Fruit fly (Drosophila melanogaster) Kc167 (cell line): ENCODE measurements around the gene CG12301.

Experiments used
- Myc ChIP-seq: fragments of >200 bp; optimal IDR thresholded peaks from 2 replicates; lab custom pipeline; 2017; ENCODE audit warnings: missing external identifiers
- Sin3A ChIP-seq: fragments of >200 bp; optimal IDR thresholded peaks from 2 replicates; lab custom pipeline; 2018; ENCODE audit warnings: missing external identifiers
- h ChIP-seq: fragments of >200 bp; optimal IDR thresholded peaks from 3 replicates; lab custom pipeline; 2018; ENCODE audit warnings: missing external identifiers
- insv ChIP-seq: fragments of >200 bp; optimal IDR thresholded peaks from 3 replicates; lab custom pipeline; 2018; ENCODE audit warnings: missing external identifiers
- psq ChIP-seq: fragments of >200 bp; optimal IDR thresholded peaks from 2 replicates; lab custom pipeline; 2017; ENCODE audit warnings: missing external identifiers
- ttk ChIP-seq: sonication (Bioruptor generic); optimal IDR thresholded peaks from 2 replicates; lab custom pipeline; 2017; ENCODE audit warnings: missing external identifiers

The CG12301 gene

DNA sequence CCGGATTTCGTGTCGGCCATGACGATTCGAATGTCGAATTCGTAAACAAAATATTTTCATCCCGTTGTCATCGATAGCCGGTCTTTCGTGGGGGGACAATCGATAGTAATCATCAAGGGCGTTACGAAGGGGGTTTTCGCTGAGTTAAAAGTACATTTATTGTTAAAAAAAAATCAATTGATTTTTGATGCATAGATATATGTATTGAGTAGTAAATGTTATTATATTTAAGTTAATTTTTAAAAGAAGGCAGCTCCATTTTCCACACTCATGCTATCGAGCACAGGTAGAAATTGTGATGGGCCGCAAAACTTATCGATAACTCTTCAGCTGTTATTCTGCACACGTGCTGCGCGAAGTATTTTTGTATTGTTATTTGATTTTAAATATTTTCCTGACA, at the start of gene CG12301, which contains the start of gene mrn:
Gene CG12301, plus strand, starts transcription at position 314 of the 400 bp plus-strand sequence.
Gene mrn, minus strand, starts transcription at position 51 of the 400 bp plus-strand sequence.
- TF ChIP-seq ttk (lab: Kevin White, UChicago), result no peak
- no peak for TF ChIP-seq Myc (lab: Kevin White, UChicago)
- TF ChIP-seq insv (lab: Kevin White, UChicago), result no peak
- TF ChIP-seq Sin3A (lab: Kevin White, UChicago), result no peak
- no peak for TF ChIP-seq h (lab: Kevin White, UChicago)
- no peak for TF ChIP-seq psq (lab: Kevin White, UChicago)

DNA sequence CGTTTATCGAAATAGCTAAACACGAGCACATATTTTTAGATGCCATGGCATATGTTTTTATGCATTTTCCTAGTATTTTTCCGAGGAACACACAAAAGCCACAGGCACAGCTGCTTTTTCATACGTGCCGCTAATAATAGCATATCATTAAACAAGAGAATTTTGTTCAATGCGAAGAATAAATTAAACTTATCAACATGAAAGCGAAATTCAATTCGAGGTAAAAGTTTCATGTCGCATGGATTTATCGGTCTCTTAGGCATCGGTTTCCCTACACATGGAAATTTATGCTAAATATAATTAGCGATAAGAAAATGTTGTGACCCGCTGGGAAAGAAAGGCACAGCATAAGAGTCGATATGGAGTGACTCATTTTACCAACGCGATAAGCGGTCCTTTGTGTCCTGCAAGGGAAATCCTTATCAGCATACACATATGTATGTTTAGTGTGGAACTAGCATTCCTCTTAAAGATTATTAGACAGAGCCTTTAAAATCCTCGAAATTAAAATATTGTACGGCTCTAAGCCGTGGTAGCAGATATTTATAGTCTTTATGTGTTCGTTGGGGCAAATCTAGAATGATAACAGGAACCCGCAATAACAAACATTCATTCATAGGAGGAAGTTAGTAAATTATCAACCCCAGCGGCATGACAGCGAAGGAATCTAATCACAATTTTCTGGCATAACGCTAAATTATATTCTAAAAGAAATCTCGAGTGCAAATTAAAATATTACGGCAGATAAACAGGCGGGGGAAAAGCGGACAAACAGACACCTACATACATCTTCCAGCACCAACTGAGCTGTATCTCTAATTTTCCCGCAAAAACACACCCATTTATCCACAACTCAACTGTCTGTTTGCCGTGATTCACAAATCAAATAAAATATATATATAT, 48.9 kb upstream of the CG12301 start, which contains the start of gene CG43248:
Gene CG43248, minus strand, starts transcription at position 51 of the 903 bp plus-strand sequence.
- no peak for TF ChIP-seq Myc (lab: Kevin White, UChicago)
- TF ChIP-seq ttk (lab: Kevin White, UChicago), result no peak
- TF ChIP-seq h (lab: Kevin White, UChicago), result no peak
- TF ChIP-seq Sin3A (lab: Kevin White, UChicago), result no peak
- TF ChIP-seq insv (lab: Kevin White, UChicago), result no peak
- no peak for TF ChIP-seq psq (lab: Kevin White, UChicago)

DNA sequence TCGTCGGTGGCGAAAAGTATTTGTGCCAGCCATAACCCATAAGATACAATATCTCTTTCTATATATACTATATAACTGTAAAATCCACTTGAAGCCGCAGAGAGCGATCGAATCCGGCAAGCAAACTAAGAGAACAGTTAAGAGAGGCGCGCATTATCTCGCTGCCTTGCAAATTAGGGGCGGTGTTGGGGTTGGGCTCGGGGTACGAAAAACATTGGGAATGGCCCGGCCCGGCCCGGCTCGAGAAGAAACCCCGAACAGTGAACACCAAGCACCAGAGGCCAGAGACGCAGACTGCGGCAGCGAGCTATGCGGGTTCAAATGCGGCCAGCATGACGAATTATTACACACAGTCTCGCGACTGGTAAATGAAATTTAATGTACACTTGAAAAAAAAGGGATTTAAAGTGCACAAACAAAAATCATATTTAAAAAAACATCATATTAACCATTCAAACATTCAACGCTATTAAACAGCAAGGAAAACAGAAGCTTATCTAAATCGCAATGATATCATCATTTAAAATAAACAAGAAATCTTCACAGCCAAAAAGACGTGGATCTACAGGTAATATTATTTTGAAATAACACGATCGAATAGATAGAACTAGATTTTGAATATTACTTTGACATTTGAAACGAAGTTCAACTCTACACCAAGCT, 48.1 kb upstream of the CG12301 start:
- no peak for TF ChIP-seq ttk (lab: Kevin White, UChicago)
- TF ChIP-seq psq (lab: Kevin White, UChicago), result no peak
- TF ChIP-seq Sin3A (lab: Kevin White, UChicago), result no peak
- TF ChIP-seq Myc (lab: Kevin White, UChicago), result no peak
- no peak for TF ChIP-seq h (lab: Kevin White, UChicago)
- no peak for TF ChIP-seq insv (lab: Kevin White, UChicago)

DNA sequence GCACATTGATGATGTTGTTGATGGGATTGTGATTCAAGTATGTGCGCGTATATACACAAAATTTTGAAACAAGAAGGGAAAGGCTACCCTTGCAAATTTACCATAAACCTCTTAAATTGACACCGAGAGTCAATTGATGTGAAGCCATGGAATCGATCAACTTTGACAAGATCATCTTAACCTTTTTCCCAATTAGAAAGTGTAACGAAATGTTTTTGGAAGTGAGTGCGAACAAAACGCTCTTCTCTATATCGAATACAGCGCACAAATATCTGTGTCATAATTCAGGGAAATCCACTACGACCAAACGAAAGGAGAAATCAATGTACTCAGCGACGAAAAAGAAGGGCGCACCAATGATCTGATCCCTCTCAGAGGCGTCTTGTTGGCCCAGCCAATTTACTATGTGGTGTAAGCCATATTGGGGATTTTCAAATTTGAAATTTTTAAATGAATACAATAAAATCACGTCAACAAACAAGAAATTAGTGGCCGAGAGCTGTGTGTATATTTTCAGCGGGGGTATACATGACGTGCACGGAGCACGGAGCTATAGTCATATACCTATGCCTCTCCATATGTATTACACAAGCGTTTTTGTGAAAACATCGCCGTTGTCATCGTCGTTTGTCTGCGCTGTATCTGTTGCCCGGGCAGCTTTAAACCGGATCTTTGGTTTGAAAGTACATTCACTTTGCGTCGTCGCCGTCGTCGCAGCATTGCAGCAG, 47.0 kb upstream of the CG12301 start:
- TF ChIP-seq psq (lab: Kevin White, UChicago) (no peak), insv (lab: Kevin White, UChicago) (no peak), Myc (lab: Kevin White, UChicago) (no peak), h (lab: Kevin White, UChicago) (no peak), ttk (lab: Kevin White, UChicago) (no peak), Sin3A (lab: Kevin White, UChicago) (no peak)

DNA sequence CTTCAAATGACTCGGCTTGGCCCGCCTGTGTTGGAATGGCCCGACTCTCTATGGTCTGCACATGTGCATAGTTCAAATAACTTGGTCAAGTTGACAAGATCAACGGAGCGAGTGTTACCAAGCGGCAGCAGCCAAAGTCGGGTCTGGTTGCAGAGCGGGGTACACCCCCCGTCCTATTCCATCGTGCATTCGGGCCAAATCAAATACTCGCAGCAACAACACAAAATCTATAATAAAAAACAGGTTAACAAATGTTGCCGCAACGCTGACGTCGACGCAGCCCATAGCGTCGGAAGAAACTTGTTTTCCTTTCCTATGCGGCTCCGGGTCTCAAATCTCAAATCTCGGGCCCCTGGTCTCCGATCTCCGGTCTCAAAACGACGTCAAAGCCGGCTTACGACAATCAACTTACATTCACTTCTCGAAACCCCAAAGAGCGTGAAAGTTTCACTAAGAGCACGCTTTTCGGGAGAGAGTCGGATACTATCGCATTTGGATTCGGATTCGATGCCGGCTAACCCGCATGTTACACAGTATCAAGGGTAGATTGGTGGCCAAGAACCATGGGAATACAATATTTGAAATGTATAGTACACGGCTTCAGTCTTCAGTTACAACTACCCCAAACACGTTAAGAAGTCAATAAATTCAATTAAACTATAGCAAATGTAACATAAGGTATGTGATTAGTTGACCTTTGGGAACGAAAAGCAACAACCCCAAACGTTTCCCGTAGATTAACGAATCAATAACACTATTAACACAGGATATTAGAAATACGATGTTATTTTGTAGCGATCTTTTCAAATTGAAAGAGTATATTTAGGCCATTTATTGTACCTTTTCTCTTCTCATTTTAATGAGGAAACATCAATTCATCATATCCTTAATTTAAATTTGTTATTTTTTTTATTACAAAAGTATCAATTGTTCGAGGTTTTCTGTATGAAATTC, 46.0 kb upstream of the CG12301 start:
- TF ChIP-seq psq (lab: Kevin White, UChicago) (no peak), Sin3A (lab: Kevin White, UChicago) (no peak)

DNA sequence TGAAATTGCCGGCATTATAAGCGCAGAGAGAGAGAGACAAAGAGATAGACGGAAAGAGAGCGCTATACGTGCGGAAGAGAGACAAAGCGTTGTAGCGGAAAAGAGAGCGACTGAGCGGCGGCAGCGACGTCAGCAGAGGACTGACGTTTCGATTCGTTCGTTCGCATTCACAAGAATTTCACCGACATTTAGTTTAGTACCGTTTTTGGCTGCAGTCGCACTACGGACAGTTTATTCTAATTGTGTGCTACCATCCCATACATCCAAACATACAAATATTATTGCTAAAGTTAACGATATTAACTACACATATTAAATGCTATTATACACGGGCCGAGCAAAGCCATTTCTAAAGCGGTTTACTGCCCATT, 45.4 kb upstream of the CG12301 start, which contains the start of gene CrebA:
Gene CrebA, plus strand, starts transcription at position 168 of the 371 bp plus-strand sequence.
- no peak for TF ChIP-seq psq (lab: Kevin White, UChicago)
- no peak for TF ChIP-seq h (lab: Kevin White, UChicago)
- no peak for TF ChIP-seq Myc (lab: Kevin White, UChicago)
- no peak for TF ChIP-seq insv (lab: Kevin White, UChicago)
- no peak for TF ChIP-seq ttk (lab: Kevin White, UChicago)
- TF ChIP-seq Sin3A (lab: Kevin White, UChicago), result no peak

DNA sequence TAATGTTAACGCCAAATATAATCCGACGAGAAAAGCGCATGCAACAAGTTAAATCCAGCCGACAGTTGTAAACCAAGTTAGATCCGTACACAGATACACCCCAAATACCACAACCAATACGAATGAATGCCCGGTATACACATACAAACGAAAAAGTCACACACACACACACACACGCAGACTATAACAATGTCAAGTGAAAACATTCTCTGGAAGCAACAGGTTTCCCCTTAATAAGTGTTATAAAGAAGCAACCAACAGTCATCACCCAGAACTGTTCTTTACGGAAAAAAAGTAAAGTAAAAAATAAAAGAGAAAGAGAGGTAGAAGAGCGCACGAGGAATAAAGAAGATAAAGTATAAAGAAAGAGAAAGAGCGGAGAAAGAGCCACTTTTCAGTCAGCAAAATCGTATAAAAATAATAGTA, 44.8 kb upstream of the CG12301 start:
- no peak for TF ChIP-seq Myc (lab: Kevin White, UChicago)
- no peak for TF ChIP-seq psq (lab: Kevin White, UChicago)
- no peak for TF ChIP-seq insv (lab: Kevin White, UChicago)
- TF ChIP-seq h (lab: Kevin White, UChicago), result no peak
- no peak for TF ChIP-seq ttk (lab: Kevin White, UChicago)
- TF ChIP-seq Sin3A (lab: Kevin White, UChicago), result no peak

DNA sequence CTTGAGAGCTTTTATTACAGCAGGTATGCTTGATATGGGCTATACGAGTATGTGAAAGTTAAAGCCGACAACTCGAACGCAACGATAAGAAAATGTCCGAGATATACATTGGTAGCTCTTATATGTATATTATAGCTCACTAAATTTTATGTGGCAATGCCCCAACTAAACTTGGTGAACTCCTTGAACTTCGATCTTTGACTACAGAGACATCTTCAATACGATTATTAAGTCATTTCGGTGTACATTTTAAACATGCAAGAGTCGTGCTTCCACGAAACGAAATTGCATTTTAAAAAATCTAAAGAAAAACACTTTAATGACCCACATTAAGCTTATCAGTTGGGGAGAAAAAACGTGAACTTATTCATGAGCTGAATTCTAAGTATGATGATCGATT, 44.0 kb upstream of the CG12301 start:
- TF ChIP-seq ttk (lab: Kevin White, UChicago), result no peak
- no peak for TF ChIP-seq psq (lab: Kevin White, UChicago)
- no peak for TF ChIP-seq Myc (lab: Kevin White, UChicago)
- TF ChIP-seq insv (lab: Kevin White, UChicago), result no peak
- TF ChIP-seq h (lab: Kevin White, UChicago), result no peak
- no peak for TF ChIP-seq Sin3A (lab: Kevin White, UChicago)

DNA sequence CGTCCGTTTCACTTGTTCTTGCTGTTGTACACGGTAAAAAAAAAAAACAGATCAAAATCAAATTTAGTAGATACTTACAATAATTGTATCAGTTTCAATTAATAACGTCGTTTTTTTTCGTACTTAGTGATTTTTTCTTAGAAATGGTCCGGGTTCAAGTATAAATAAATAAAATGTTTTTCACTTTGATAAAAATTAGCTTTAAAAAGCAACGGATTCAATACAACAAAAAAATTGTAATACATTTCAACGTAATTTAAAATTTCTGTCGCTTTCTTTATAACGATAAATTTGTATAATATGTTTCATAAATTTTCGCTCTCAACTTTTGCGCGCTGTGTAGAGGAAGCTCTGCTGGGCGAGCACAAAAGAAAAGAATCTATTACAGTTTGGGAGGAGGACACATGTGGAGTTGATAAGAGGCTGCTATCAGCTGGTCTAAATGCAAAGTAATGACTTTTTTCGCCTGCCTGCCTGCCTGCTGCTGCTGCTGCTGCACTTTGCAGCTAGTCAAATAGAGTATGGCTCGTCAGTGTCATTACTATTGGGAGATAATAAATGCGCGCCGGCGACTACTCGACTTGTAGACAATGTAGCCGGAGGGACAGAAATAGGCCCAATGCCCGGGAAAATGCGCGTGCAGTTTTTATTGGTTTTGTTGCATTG, 42.6 kb upstream of the CG12301 start:
- TF ChIP-seq Myc (lab: Kevin White, UChicago) (no peak), h (lab: Kevin White, UChicago) (no peak), insv (lab: Kevin White, UChicago) (no peak), ttk (lab: Kevin White, UChicago) (no peak), psq (lab: Kevin White, UChicago) (no peak), Sin3A (lab: Kevin White, UChicago) (no peak)
